Fruit fly (Drosophila melanogaster) whole organism, embryonic: ENCODE measurements around the gene por.

Experiments used
- Atf6 ChIP-seq: fragments of 200-800 bp; sonication (Bioruptor generic); IDR thresholded peaks from 2 replicates; pipeline ENCODE4 v1.3.6; 2022; ENCODE audit warnings: missing biosample characterization, missing genetic modification characterization
- Bdp1 ChIP-seq: fragments of 200-800 bp; sonication (Bioruptor generic); optimal IDR thresholded peaks from 3 replicates; lab custom pipeline; 2016; ENCODE audit warnings: missing biosample characterization, missing genetic modification characterization
- CG1024 ChIP-seq: fragments of 200-800 bp; sonication (Bioruptor generic); IDR thresholded peaks from 2 replicates; pipeline ENCODE4 v1.3.6; 2022; ENCODE audit warnings: missing biosample characterization, missing genetic modification characterization
- CG10543 ChIP-seq: fragments of 200-800 bp; sonication (Bioruptor generic); optimal IDR thresholded peaks from 3 replicates; lab custom pipeline; 2017; ENCODE audit warnings: missing biosample characterization, mild to moderate bottlenecking, missing genetic modification characterization, moderate library complexity
- CG12769 ChIP-seq: fragments of 200-800 bp; sonication (Bioruptor generic); optimal IDR thresholded peaks from 2 replicates; lab custom pipeline; 2019; ENCODE audit warnings: missing biosample characterization, mild to moderate bottlenecking, missing genetic modification characterization, moderate library complexity
- CG14441 ChIP-seq: fragments of 200-800 bp; sonication (Bioruptor generic); IDR thresholded peaks from 2 replicates; pipeline ENCODE4 v1.3.6; 2022; ENCODE audit warnings: missing biosample characterization, missing genetic modification characterization
- CG14860 ChIP-seq: fragments of 200-800 bp; sonication (Bioruptor generic); IDR thresholded peaks from 3 replicates; pipeline ENCODE4 v1.3.6; 2022; ENCODE audit warnings: missing biosample characterization, missing genetic modification characterization; ENCODE audit not compliant: partially characterized antibody
- CG15601 ChIP-seq: fragments of 200-800 bp; sonication (Bioruptor generic); optimal IDR thresholded peaks from 3 replicates; lab custom pipeline; 2019; ENCODE audit warnings: missing biosample characterization, mild to moderate bottlenecking, missing genetic modification characterization, moderate library complexity
- CG1647 ChIP-seq: fragments of 200-800 bp; sonication (Bioruptor generic); optimal IDR thresholded peaks from 3 replicates; lab custom pipeline; 2016; ENCODE audit warnings: missing biosample characterization, missing genetic modification characterization
- CG17802 ChIP-seq: fragments of 200-800 bp; sonication (Bioruptor generic); optimal IDR thresholded peaks from 2 replicates; lab custom pipeline; 2018; ENCODE audit warnings: missing biosample characterization, mild to moderate bottlenecking, missing genetic modification characterization, moderate library complexity
- CG1792 ChIP-seq: fragments of 200-800 bp; sonication (Bioruptor generic); optimal IDR thresholded peaks from 2 replicates; lab custom pipeline; 2016; ENCODE audit warnings: missing biosample characterization, missing genetic modification characterization
- CG18476 ChIP-seq: fragments of 200-800 bp; sonication (Bioruptor generic); optimal IDR thresholded peaks from 2 replicates; lab custom pipeline; 2016; ENCODE audit warnings: missing biosample characterization, mild to moderate bottlenecking, missing genetic modification characterization
- CG2678 ChIP-seq: fragments of 200-800 bp; sonication (Bioruptor generic); optimal IDR thresholded peaks from 3 replicates; lab custom pipeline; 2019; ENCODE audit warnings: missing biosample characterization, mild to moderate bottlenecking, missing genetic modification characterization, moderate library complexity
- CG30020 ChIP-seq: fragments of 200-800 bp; optimal IDR thresholded peaks from 2 replicates; lab custom pipeline; 2019; ENCODE audit warnings: missing biosample characterization, mild to moderate bottlenecking, missing genetic modification characterization, moderate library complexity
- CG30403 ChIP-seq: fragments of 200-800 bp; sonication (Bioruptor generic); optimal IDR thresholded peaks from 3 replicates; lab custom pipeline; 2016; ENCODE audit warnings: missing biosample characterization, missing genetic modification characterization
- CG34376 ChIP-seq: fragments of 200-800 bp; sonication (Bioruptor generic); optimal IDR thresholded peaks from 2 replicates; lab custom pipeline; 2018; ENCODE audit warnings: missing biosample characterization, mild to moderate bottlenecking, missing genetic modification characterization
- CG3847 ChIP-seq: fragments of 200-800 bp; sonication (Bioruptor generic); IDR thresholded peaks from 2 replicates; pipeline ENCODE4 v1.3.6; 2022; ENCODE audit warnings: missing biosample characterization, missing genetic modification characterization
- CG5180 ChIP-seq: fragments of 200-800 bp; sonication (Bioruptor generic); optimal IDR thresholded peaks from 3 replicates; lab custom pipeline; 2017; ENCODE audit warnings: missing biosample characterization, missing genetic modification characterization, mild to moderate bottlenecking, moderate library complexity, missing genetic modification reagents
- CG6254 ChIP-seq: fragments of 200-800 bp; sonication (Bioruptor generic); optimal IDR thresholded peaks from 3 replicates; lab custom pipeline; 2017; ENCODE audit warnings: mild to moderate bottlenecking, missing biosample characterization, missing genetic modification reagents, missing genetic modification characterization
- CG6791 ChIP-seq: fragments of 200-800 bp; sonication (Bioruptor generic); IDR thresholded peaks from 3 replicates; pipeline ENCODE4 v1.3.6; 2022; ENCODE audit warnings: missing biosample characterization, missing genetic modification characterization; ENCODE audit not compliant: partially characterized antibody
- CG8290 ChIP-seq, 3 experiments: fragments of 200-800 bp; sonication (Bioruptor generic); optimal IDR thresholded peaks; 2 replicates each; lab custom pipeline; 2016 to 2019; ENCODE audit warnings: missing biosample characterization in 3 of 3, missing genetic modification characterization in 3 of 3, mild to moderate bottlenecking in 2 of 3, moderate library complexity in 1 of 3
- Dbx ChIP-seq: fragments of 200-800 bp; sonication (Bioruptor generic); IDR thresholded peaks from 3 replicates; pipeline ENCODE4 v1.3.6; 2022; ENCODE audit warnings: missing biosample characterization, missing genetic modification characterization
- Hmr ChIP-seq: fragments of 200-800 bp; sonication (Bioruptor generic); optimal IDR thresholded peaks from 3 replicates; lab custom pipeline; 2017; ENCODE audit warnings: mild to moderate bottlenecking, missing biosample characterization, missing genetic modification reagents, missing genetic modification characterization
- MESR4 ChIP-seq: fragments of 200-800 bp; sonication (Bioruptor generic); optimal IDR thresholded peaks from 2 replicates; lab custom pipeline; 2018; ENCODE audit warnings: missing biosample characterization, mild to moderate bottlenecking, missing genetic modification characterization, moderate library complexity
- Max ChIP-seq: fragments of 200-800 bp; sonication (Bioruptor generic); optimal IDR thresholded peaks from 2 replicates; lab custom pipeline; 2016; ENCODE audit warnings: missing biosample characterization, mild to moderate bottlenecking, missing genetic modification characterization
- Meics ChIP-seq: fragments of 200-800 bp; sonication (Bioruptor generic); optimal IDR thresholded peaks from 2 replicates; lab custom pipeline; 2017; ENCODE audit warnings: missing biosample characterization, mild to moderate bottlenecking, missing genetic modification characterization
- Mes4 ChIP-seq: fragments of 200-800 bp; sonication (Bioruptor generic); optimal IDR thresholded peaks from 2 replicates; lab custom pipeline; 2016; ENCODE audit warnings: missing biosample characterization, missing genetic modification characterization
- PHDP ChIP-seq: fragments of 200-800 bp; sonication (Bioruptor generic); optimal IDR thresholded peaks from 3 replicates; lab custom pipeline; 2018; ENCODE audit warnings: missing biosample characterization, mild to moderate bottlenecking, missing genetic modification characterization, moderate library complexity
- Side ChIP-seq: fragments of 200-800 bp; sonication (Bioruptor generic); optimal IDR thresholded peaks from 2 replicates; lab custom pipeline; 2016; ENCODE audit warnings: missing biosample characterization, missing genetic modification characterization
- Sin3A ChIP-seq: fragments of >200 bp; optimal IDR thresholded peaks from 2 replicates; lab custom pipeline; 2018
- Sry-δ ChIP-seq: fragments of 200-800 bp; sonication (Bioruptor generic); optimal IDR thresholded peaks from 2 replicates; lab custom pipeline; 2016; ENCODE audit warnings: missing biosample characterization, missing genetic modification characterization
- al ChIP-seq: fragments of 200-800 bp; sonication (Bioruptor generic); IDR thresholded peaks from 2 replicates; pipeline ENCODE4 v1.3.6; 2022; ENCODE audit warnings: missing biosample characterization, missing genetic modification characterization
- bbx ChIP-seq: fragments of 200-800 bp; sonication (Bioruptor generic); IDR thresholded peaks from 2 replicates; pipeline ENCODE4 v1.3.6; 2022; ENCODE audit warnings: missing biosample characterization, missing genetic modification characterization; ENCODE audit not compliant: partially characterized antibody
- bcd ChIP-seq: fragments of 200-800 bp; sonication (Bioruptor generic); optimal IDR thresholded peaks from 2 replicates; lab custom pipeline; 2017; ENCODE audit warnings: missing biosample characterization, mild to moderate bottlenecking, missing genetic modification characterization
- bigmax ChIP-seq: fragments of 200-800 bp; sonication (Bioruptor generic); optimal IDR thresholded peaks from 2 replicates; lab custom pipeline; 2018; ENCODE audit warnings: missing biosample characterization, mild to moderate bottlenecking, missing genetic modification characterization
- danr ChIP-seq: fragments of 200-800 bp; sonication (Bioruptor generic); IDR thresholded peaks from 2 replicates; pipeline ENCODE4 v1.3.6; 2022; ENCODE audit warnings: missing biosample characterization, missing genetic modification characterization
- dysf ChIP-seq: fragments of 200-800 bp; sonication (Bioruptor generic); IDR thresholded peaks from 3 replicates; pipeline ENCODE4 v1.3.6; 2022; ENCODE audit warnings: missing biosample characterization, missing genetic modification characterization
- inv ChIP-seq: fragments of 200-800 bp; sonication (Bioruptor generic); IDR thresholded peaks from 2 replicates; pipeline ENCODE4 v1.3.6; 2022; ENCODE audit warnings: missing biosample characterization, missing genetic modification characterization; ENCODE audit not compliant: partially characterized antibody
- ken ChIP-seq: fragments of 200-800 bp; sonication (Bioruptor generic); IDR thresholded peaks from 3 replicates; pipeline ENCODE4 v1.3.6; 2022; ENCODE audit warnings: missing biosample characterization, missing genetic modification characterization
- lmd ChIP-seq: fragments of 200-800 bp; sonication (Bioruptor generic); IDR thresholded peaks from 2 replicates; pipeline ENCODE4 v1.3.6; 2022; ENCODE audit warnings: missing biosample characterization, missing genetic modification characterization
- mirr ChIP-seq: fragments of 200-800 bp; sonication (Bioruptor generic); optimal IDR thresholded peaks from 3 replicates; lab custom pipeline; 2018; ENCODE audit warnings: missing biosample characterization, mild to moderate bottlenecking, missing genetic modification characterization
- scrt ChIP-seq: fragments of 200-800 bp; sonication (Bioruptor generic); optimal IDR thresholded peaks from 2 replicates; lab custom pipeline; 2018; ENCODE audit warnings: missing biosample characterization, mild to moderate bottlenecking, missing genetic modification characterization, moderate library complexity
- sna ChIP-seq: fragments of 200-800 bp; sonication (Bioruptor generic); IDR thresholded peaks from 2 replicates; pipeline ENCODE4 v1.3.6; 2022; ENCODE audit warnings: missing biosample characterization, missing genetic modification characterization; ENCODE audit not compliant: partially characterized antibody
- trh ChIP-seq: fragments of 200-800 bp; sonication (Bioruptor generic); optimal IDR thresholded peaks from 2 replicates; lab custom pipeline; 2016; ENCODE audit warnings: missing biosample characterization, missing genetic modification characterization
- tx ChIP-seq: fragments of 200-800 bp; sonication (Bioruptor generic); optimal IDR thresholded peaks from 2 replicates; lab custom pipeline; 2016; ENCODE audit warnings: missing biosample characterization, missing genetic modification characterization
- vnd ChIP-seq: fragments of 200-800 bp; sonication (Bioruptor generic); IDR thresholded peaks from 3 replicates; pipeline ENCODE4 v1.3.6; 2022; ENCODE audit warnings: missing biosample characterization, missing genetic modification characterization; ENCODE audit not compliant: partially characterized antibody
- zen2 ChIP-seq: fragments of 200-800 bp; sonication (Bioruptor generic); IDR thresholded peaks from 3 replicates; pipeline ENCODE4 v1.3.6; 2022; ENCODE audit warnings: missing biosample characterization, missing genetic modification characterization; ENCODE audit not compliant: partially characterized antibody

Gene por

dm6 chrX:18370775-18371735 is 8.6 kb downstream of the por start (continued):
- TF ChIP-seq al (GFP tag; lab: Robert Waterston, UW), result peak; percentile 29; the same call in 1 of the 2 replicates
- TF ChIP-seq Dbx (GFP tag; lab: Robert Waterston, UW), result peak; percentile 63; the same call in 2 of the 3 replicates
- no peak for TF ChIP-seq CG1024 (GFP tag; lab: Robert Waterston, UW)
- peak; percentile 62 for TF ChIP-seq CG10543 (GFP tag; lab: Kevin White, UChicago)
- no peak for TF ChIP-seq trh
- TF ChIP-seq dysf (GFP tag; lab: Robert Waterston, UW), result peak; percentile 17; the same call in 2 of the 3 replicates
- no peak for TF ChIP-seq tx (GFP tag; lab: Kevin White, UChicago)
- TF ChIP-seq CG14860 (GFP tag; lab: Robert Waterston, UW), result peak; percentile 97
- TF ChIP-seq inv (GFP tag; lab: Robert Waterston, UW), result peak; percentile 99
- no peak for TF ChIP-seq bigmax (GFP tag; lab: Kevin White, UChicago)
- peak; percentile 49 for TF ChIP-seq CG8290 (GFP tag; optimal IDR thresholded peaks at IDR 0.05; lab: Kevin White, UChicago)
- TF ChIP-seq CG8290 (tag; optimal IDR thresholded peaks at IDR 0.05; lab: Kevin White, UChicago), result peak in 1 of 2 experiments; percentile 87
- TF ChIP-seq CG1792 (GFP tag; lab: Kevin White, UChicago), result peak; percentile 25
- peak; percentile 42 for TF ChIP-seq Meics (GFP tag; lab: Kevin White, UChicago)
- TF ChIP-seq Bdp1 (GFP tag; lab: Kevin White, UChicago), result peak; percentile 47
- peak; percentile 80 for TF ChIP-seq MESR4 (GFP tag; lab: Kevin White, UChicago)
- TF ChIP-seq CG1647, result peak; percentile 40
- TF ChIP-seq CG30403 (GFP tag; lab: Kevin White, UChicago), result peak; percentile 31
- peak; percentile 98 for TF ChIP-seq CG6791
- no peak for TF ChIP-seq PHDP (tag; lab: Kevin White, UChicago)
- peak; percentile 11 for TF ChIP-seq Max (GFP tag; lab: Kevin White, UChicago)
- peak; percentile 99 for TF ChIP-seq Sry-δ
- TF ChIP-seq zen2, result peak; percentile 96
- peak; percentile 80 for TF ChIP-seq CG5180
- peak; percentile 88 for TF ChIP-seq scrt (GFP tag; lab: Kevin White, UChicago)
- no peak for TF ChIP-seq danr
- peak; percentile 97 for TF ChIP-seq vnd (GFP tag; lab: Robert Waterston, UW)
- TF ChIP-seq Hmr (GFP tag; lab: Kevin White, UChicago), result peak; percentile 70
- peak; percentile 19 for TF ChIP-seq bcd (GFP tag; lab: Kevin White, UChicago)
- no peak; the same call in 1 of the 2 replicates for TF ChIP-seq lmd (GFP tag; lab: Robert Waterston, UW)
- TF ChIP-seq Side, result peak; percentile 38
- TF ChIP-seq ken (GFP tag; lab: Robert Waterston, UW), result no peak; the same call in 2 of the 3 replicates
- TF ChIP-seq CG6254 (GFP tag; lab: Kevin White, UChicago), result no peak
- peak; percentile 90 for TF ChIP-seq Sin3A (lab: Kevin White, UChicago)
- TF ChIP-seq Atf6 (GFP tag; lab: Robert Waterston, UW), result peak; percentile 25; the same call in 1 of the 2 replicates
- peak; percentile 38 for TF ChIP-seq CG34376 (GFP tag; lab: Kevin White, UChicago)
- no peak for TF ChIP-seq CG30020 (tag; lab: Kevin White, UChicago)
- TF ChIP-seq CG18476 (GFP tag; lab: Kevin White, UChicago), result no peak
- peak; percentile 99 for TF ChIP-seq bbx
- peak; percentile 53 for TF ChIP-seq CG12769 (tag; lab: Kevin White, UChicago)
- peak; percentile 98 for TF ChIP-seq sna
- peak; percentile 81 for TF ChIP-seq CG3847 (GFP tag; lab: Robert Waterston, UW)
- TF ChIP-seq CG17802 (tag; lab: Kevin White, UChicago), result peak; percentile 29
- no peak for TF ChIP-seq Mes4 (GFP tag; lab: Kevin White, UChicago)
- TF ChIP-seq CG14441 (GFP tag; lab: Robert Waterston, UW), result 0 out of 2 replicates have a peak, but pooled peaks have one; percentile 10
- no peak for TF ChIP-seq CG2678 (tag; lab: Kevin White, UChicago)
- TF ChIP-seq mirr (GFP tag; lab: Kevin White, UChicago), result peak; percentile 36
- TF ChIP-seq CG15601 (tag; lab: Kevin White, UChicago), result peak; percentile 25
